Fruit fly (Drosophila melanogaster): ENCODE data around the gene ATPsynbetaL.

Gene ATPsynbetaL

DNA sequence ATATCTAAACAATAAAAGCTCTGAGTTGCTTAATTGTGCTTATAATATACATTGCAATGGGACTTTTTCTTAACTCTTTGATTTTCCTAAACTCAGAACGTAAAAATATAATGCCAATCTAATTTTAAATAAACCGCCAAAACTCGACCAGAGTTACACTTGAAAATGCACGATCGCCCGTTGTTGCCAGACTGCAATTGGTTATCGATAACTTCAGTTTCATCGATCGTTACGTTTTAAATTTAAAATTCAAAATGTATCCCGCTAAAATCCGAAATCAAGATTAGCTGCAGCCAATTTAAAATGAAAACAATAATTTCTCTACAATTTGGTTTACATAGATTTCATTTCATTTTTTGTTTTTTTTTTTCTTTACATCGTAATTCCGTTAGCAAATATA, 41.5 kb downstream of the ATPsynbetaL start (continued):
- TF ChIP-seq gce (GFP tag; IDR thresholded peaks at IDR 0.05) (no peak), CG14710 (tag; optimal IDR thresholded peaks at IDR 0.05) (peak; percentile 57), CG12155 (GFP tag; optimal IDR thresholded peaks at IDR 0.05) (no peak), CG18764 (GFP tag; optimal IDR thresholded peaks at IDR 0.05) (no peak), Bgb (GFP tag; IDR thresholded peaks at IDR 0.05; ENCODE audit: partially characterized antibody) (peak; percentile 49), CG11696 (GFP tag; IDR thresholded peaks at IDR 0.05) (no peak), ind (GFP tag; optimal IDR thresholded peaks at IDR 0.05) (no peak), amos (GFP tag; IDR thresholded peaks at IDR 0.05; ENCODE audit: partially characterized antibody) (peak; percentile 48; the same call in 1 of the 2 replicates), ERR (GFP tag; optimal IDR thresholded peaks at IDR 0.05) (no peak), CrebB (tag; optimal IDR thresholded peaks at IDR 0.05) (no peak), CG9797 (GFP tag; optimal IDR thresholded peaks at IDR 0.05) (peak; percentile 9), CG12769 (tag; optimal IDR thresholded peaks at IDR 0.05) (no peak), CG42726 (GFP tag; IDR thresholded peaks at IDR 0.05; ENCODE audit: partially characterized antibody) (no peak), Awh (GFP tag; IDR thresholded peaks at IDR 0.05) (no peak), chn (GFP tag; optimal IDR thresholded peaks at IDR 0.05) (no peak), CG30403 (GFP tag; optimal IDR thresholded peaks at IDR 0.05) (no peak), CG2116 (GFP tag; optimal IDR thresholded peaks at IDR 0.05) (peak; percentile 98), Aef1 (GFP tag; IDR thresholded peaks at IDR 0.05) (no peak), chinmo (GFP tag; IDR thresholded peaks at IDR 0.05; ENCODE audit: partially characterized antibody) (no peak), E2f2 (GFP tag; IDR thresholded peaks at IDR 0.05) (peak; percentile 99), tx (GFP tag; optimal IDR thresholded peaks at IDR 0.05) (no peak), z (GFP tag; IDR thresholded peaks at IDR 0.05) (no peak), Deaf1 (tag; optimal IDR thresholded peaks at IDR 0.05) (no peak), esg (GFP tag; conservative IDR thresholded peaks at IDR 0.05) (no peak), CG6254 (GFP tag; optimal IDR thresholded peaks at IDR 0.05) (no peak), lbe (GFP tag; optimal IDR thresholded peaks at IDR 0.05) (peak; percentile 48), Mes4 (GFP tag; optimal IDR thresholded peaks at IDR 0.05) (no peak), dpn (GFP tag; optimal IDR thresholded peaks at IDR 0.05) (no peak), Elba2 (GFP tag; optimal IDR thresholded peaks at IDR 0.05) (no peak), Camta (GFP tag; optimal IDR thresholded peaks at IDR 0.05) (no peak), B-H2 (GFP tag; optimal IDR thresholded peaks at IDR 0.05) (no peak), CG15514 (GFP tag; optimal IDR thresholded peaks at IDR 0.05) (peak; percentile 51), lola (GFP tag; optimal IDR thresholded peaks at IDR 0.05) (no peak), CG33213 (GFP tag; optimal IDR thresholded peaks at IDR 0.05) (no peak), Dad (GFP tag; optimal IDR thresholded peaks at IDR 0.05) (no peak), CG5180 (GFP tag; optimal IDR thresholded peaks at IDR 0.05) (no peak), ttk (GFP tag; IDR thresholded peaks at IDR 0.05) (no peak), CG13123 (GFP tag; optimal IDR thresholded peaks at IDR 0.05) (no peak), CG10147 (GFP tag; optimal IDR thresholded peaks at IDR 0.05) (no peak), ato (GFP tag; IDR thresholded peaks at IDR 0.05; ENCODE audit: partially characterized antibody) (0 out of 2 replicates have a peak, but pooled peaks have one; percentile 28), CG32772 (GFP tag; IDR thresholded peaks at IDR 0.05) (no peak), CG14050 (GFP tag; IDR thresholded peaks at IDR 0.05) (no peak), croc (GFP tag; conservative IDR thresholded peaks at IDR 0.05) (no peak), CG13287 (GFP tag; IDR thresholded peaks at IDR 0.05; ENCODE audit: partially characterized antibody) (peak; percentile 48), vfl (GFP tag; optimal IDR thresholded peaks at IDR 0.05) (no peak), dimm (GFP tag; IDR thresholded peaks at IDR 0.05) (no peak), lilli (GFP tag; optimal IDR thresholded peaks at IDR 0.05) (no peak), HLH4C (GFP tag; IDR thresholded peaks at IDR 0.05; ENCODE audit: partially characterized antibody) (peak; percentile 44; the same call in 1 of the 3 replicates), CG8944 (GFP tag; optimal IDR thresholded peaks at IDR 0.05) (no peak), pzg (GFP tag; optimal IDR thresholded peaks at IDR 0.05) (peak; percentile 78), CG9727 (GFP tag; optimal IDR thresholded peaks at IDR 0.05) (no peak)

Measured in whole organism, embryonic.